Fruit fly (Drosophila melanogaster) whole organism: ENCODE results near the gene Cpr76Bd.
A peak's percentile ranks its signal among the peaks of the same experiment; 100 is the strongest.

Source experiments
- CG8478 ChIP-seq: fragments of >200 bp; optimal IDR thresholded peaks from 2 replicates; lab custom pipeline; 2018; ENCODE audit warnings: inconsistent platforms
- Dll ChIP-seq: fragments of >200 bp; optimal IDR thresholded peaks from 2 replicates; lab custom pipeline; 2017
- EcR ChIP-seq, 2 experiments: fragments of >200 bp; optimal IDR thresholded peaks; 2 replicates each; lab custom pipeline; 2017; ENCODE audit warnings: missing biosample characterization in 2 of 2, missing genetic modification characterization in 2 of 2, missing genetic modification reagents in 2 of 2
- psq ChIP-seq: fragments of >200 bp; optimal IDR thresholded peaks from 2 replicates; lab custom pipeline; 2017

DNA sequence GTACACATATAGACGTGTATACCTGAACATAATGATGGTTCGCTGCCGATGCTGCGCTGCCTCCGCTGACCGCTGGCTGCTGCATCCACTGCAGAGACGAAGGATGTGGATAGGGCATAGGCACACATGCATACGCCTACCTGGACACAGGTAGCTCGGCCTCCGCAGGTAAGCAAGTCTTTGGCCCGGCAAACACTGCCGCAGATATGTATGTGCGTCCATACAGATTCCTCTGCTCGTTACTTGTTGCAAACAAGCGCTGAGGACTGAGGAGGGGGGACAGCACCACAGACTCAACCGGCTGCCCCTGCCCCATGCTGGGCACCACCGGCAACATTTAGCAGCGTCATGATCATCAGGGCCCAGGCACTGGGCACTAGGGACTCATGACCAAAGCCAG, 24.2 kb downstream of the Cpr76Bd start:
- TF ChIP-seq EcR (GFP tag; optimal IDR thresholded peaks at IDR 0.05; lab: Kevin White, UChicago) (no peak), psq (lab: Kevin White, UChicago) (no peak), Dll (lab: Kevin White, UChicago) (peak; percentile 45), CG8478 (lab: Kevin White, UChicago) (no peak)
